Worm (Caenorhabditis elegans) whole organism, young adult: ENCODE data around the gene pals-30.

Experiments
- F22D6.2 ChIP-seq: sonication (generic microtip); optimal IDR thresholded peaks from 2 replicates; lab custom pipeline; 2016; ENCODE audit warnings: mild to moderate bottlenecking, missing genetic modification characterization, missing compliant biosample characterization
- F23B12.7 ChIP-seq: sonication (generic microtip); optimal IDR thresholded peaks from 2 replicates; lab custom pipeline; 2017; ENCODE audit warnings: missing genetic modification characterization, mild to moderate bottlenecking, missing compliant biosample characterization, antibody characterized with exemption, moderate library complexity; ENCODE audit not compliant: insufficient read depth
- F52B5.7 ChIP-seq: sonication (generic microtip); optimal IDR thresholded peaks from 2 replicates; lab custom pipeline; 2016; ENCODE audit warnings: mild to moderate bottlenecking, missing genetic modification characterization, missing compliant biosample characterization
- F55B11.4 ChIP-seq: sonication (generic microtip); optimal IDR thresholded peaks from 2 replicates; lab custom pipeline; 2016; ENCODE audit warnings: missing compliant biosample characterization, missing genetic modification characterization, borderline replicate concordance; ENCODE audit not compliant: insufficient read depth
- F57C9.4 ChIP-seq: sonication (generic microtip); optimal IDR thresholded peaks from 2 replicates; lab custom pipeline; 2017; ENCODE audit warnings: mild to moderate bottlenecking, missing genetic modification characterization, missing compliant biosample characterization
- K11D2.4 ChIP-seq: fragments of 200-800 bp; sonication (Bioruptor generic); IDR thresholded peaks from 2 replicates; pipeline ENCODE4 v1.3.6; 2022; ENCODE audit warnings: missing genetic modification reagents, missing genetic modification characterization, missing compliant biosample characterization
- Y67H2A.10 ChIP-seq: fragments of 200-800 bp; sonication (Bioruptor generic); conservative IDR thresholded peaks from 2 replicates; pipeline ENCODE4 v1.3.6; 2022; ENCODE audit warnings: missing genetic modification reagents, missing genetic modification characterization, missing compliant biosample characterization
- ZK185.1 ChIP-seq: sonication (generic microtip); optimal IDR thresholded peaks from 2 replicates; lab custom pipeline; 2016; ENCODE audit warnings: mild to moderate bottlenecking, missing genetic modification characterization, missing compliant biosample characterization; ENCODE audit not compliant: poor library complexity, severe bottlenecking
- ama-1 ChIP-seq, 3 experiments: fragments of 150-350 bp in 1 of 3; sonication (generic microtip) in 2 of 3; optimal IDR thresholded peaks; 2 replicates each; lab custom pipeline; 2014 to 2018; ENCODE audit warnings: missing biosample characterization in 2 of 3, missing genetic modification characterization in 2 of 3, missing genetic modification reagents in 2 of 3
- aptf-3 ChIP-seq: fragments of 200-800 bp; sonication (Bioruptor generic); IDR thresholded peaks from 2 replicates; pipeline ENCODE4 v1.3.6; 2022; ENCODE audit warnings: missing genetic modification characterization, missing compliant biosample characterization
- attf-6 ChIP-seq: fragments of 200-800 bp; sonication (Bioruptor generic); IDR thresholded peaks from 2 replicates; pipeline ENCODE4 v1.3.6; 2022; ENCODE audit warnings: missing genetic modification reagents, missing genetic modification characterization, missing compliant biosample characterization
- cebp-1 ChIP-seq, 2 experiments: fragments of 200-800 bp in 1 of 2; sonication (Bioruptor generic) in 1 of 2; sonication (generic microtip) in 1 of 2; IDR thresholded peaks in 1 of 2; optimal IDR thresholded peaks in 1 of 2; 2 replicates each; pipeline versions ENCODE4 v1.3.6 to Lab custom; 2017 to 2022; ENCODE audit warnings: missing compliant biosample characterization in 2 of 2, missing genetic modification characterization in 2 of 2, mild to moderate bottlenecking in 1 of 2, missing genetic modification reagents in 1 of 2, moderate library complexity in 1 of 2
- cebp-2 ChIP-seq: fragments of 200-800 bp; sonication (Bioruptor generic); IDR thresholded peaks from 2 replicates; pipeline ENCODE4 v1.3.6; 2022; ENCODE audit warnings: missing genetic modification characterization, missing compliant biosample characterization
- ceh-27 ChIP-seq: fragments of 200-800 bp; sonication (Bioruptor generic); optimal IDR thresholded peaks from 2 replicates; lab custom pipeline; 2018; ENCODE audit warnings: mild to moderate bottlenecking, missing genetic modification characterization, moderate library complexity, missing compliant biosample characterization
- ceh-40 ChIP-seq: fragments of 200-800 bp; sonication (Bioruptor generic); IDR thresholded peaks from 2 replicates; pipeline ENCODE4 v1.3.6; 2022; ENCODE audit warnings: missing genetic modification characterization, missing compliant biosample characterization
- ceh-58 ChIP-seq: fragments of 200-800 bp; sonication (Bioruptor generic); IDR thresholded peaks from 2 replicates; pipeline ENCODE4 v1.3.6; 2022; ENCODE audit warnings: missing genetic modification characterization, missing compliant biosample characterization
- ceh-79 ChIP-seq: sonication (generic microtip); optimal IDR thresholded peaks from 2 replicates; lab custom pipeline; 2017; ENCODE audit warnings: mild to moderate bottlenecking, missing genetic modification characterization, missing compliant biosample characterization
- ceh-91 ChIP-seq: fragments of 200-800 bp; sonication (Bioruptor generic); IDR thresholded peaks from 2 replicates; pipeline ENCODE4 v1.3.6; 2022; ENCODE audit warnings: missing genetic modification reagents, missing genetic modification characterization, missing compliant biosample characterization
- chd-7 ChIP-seq: sonication (generic microtip); optimal IDR thresholded peaks from 2 replicates; lab custom pipeline; 2016; ENCODE audit warnings: mild to moderate bottlenecking, missing genetic modification characterization, moderate library complexity, missing compliant biosample characterization
- dox-1 ChIP-seq: fragments of 200-800 bp; sonication (Bioruptor generic); IDR thresholded peaks from 2 replicates; pipeline ENCODE4 v1.3.6; 2022; ENCODE audit warnings: missing genetic modification reagents, missing genetic modification characterization, missing compliant biosample characterization
- efl-1 ChIP-seq: fragments of 150-350 bp; optimal IDR thresholded peaks from 2 replicates; lab custom pipeline; 2014; ENCODE audit warnings: missing biosample characterization, missing genetic modification reagents, missing genetic modification characterization
- ets-4 ChIP-seq: fragments of 200-800 bp; sonication (Bioruptor generic); optimal IDR thresholded peaks from 2 replicates; lab custom pipeline; 2018; ENCODE audit warnings: mild to moderate bottlenecking, missing genetic modification characterization, missing compliant biosample characterization
- hlh-26 ChIP-seq: fragments of 200-800 bp; sonication (Bioruptor generic); conservative IDR thresholded peaks from 2 replicates; pipeline ENCODE4 v1.3.6; 2022; ENCODE audit warnings: missing genetic modification reagents, missing genetic modification characterization, missing compliant biosample characterization
- hmg-1.2 ChIP-seq: fragments of 200-800 bp; sonication (Bioruptor generic); IDR thresholded peaks from 2 replicates; pipeline ENCODE4 v1.3.6; 2022; ENCODE audit warnings: missing genetic modification reagents, missing genetic modification characterization, missing compliant biosample characterization
- hmg-20 ChIP-seq: fragments of 200-800 bp; sonication (Bioruptor generic); IDR thresholded peaks from 2 replicates; pipeline ENCODE4 v1.3.6; 2022; ENCODE audit warnings: missing genetic modification reagents, missing genetic modification characterization, missing compliant biosample characterization
- hsf-1 ChIP-seq: fragments of 200-800 bp; sonication (Bioruptor generic); IDR thresholded peaks from 2 replicates; pipeline ENCODE4 v1.3.6; 2022; ENCODE audit warnings: missing genetic modification reagents, missing genetic modification characterization, missing compliant biosample characterization
- madf-10 ChIP-seq: sonication (generic microtip); optimal IDR thresholded peaks from 2 replicates; lab custom pipeline; 2016; ENCODE audit warnings: mild to moderate bottlenecking, missing genetic modification characterization, missing compliant biosample characterization
- nhr-179 ChIP-seq: sonication (generic microtip); optimal IDR thresholded peaks from 2 replicates; lab custom pipeline; 2016; ENCODE audit warnings: mild to moderate bottlenecking, missing genetic modification characterization, missing compliant biosample characterization
- rcor-1 ChIP-seq: fragments of 200-800 bp; sonication (Bioruptor generic); IDR thresholded peaks from 2 replicates; pipeline ENCODE4 v1.3.6; 2022; ENCODE audit warnings: missing genetic modification reagents, missing genetic modification characterization, missing compliant biosample characterization
- snpc-1.1 ChIP-seq: sonication (generic microtip); optimal IDR thresholded peaks from 2 replicates; lab custom pipeline; 2017; ENCODE audit warnings: missing genetic modification characterization, mild to moderate bottlenecking, missing compliant biosample characterization, antibody characterized with exemption, moderate library complexity, missing genotype, missing genetic modification reagents; ENCODE audit not compliant: insufficient read depth
- snpc-4 ChIP-seq, 5 experiments: fragments of 150-350 bp in 1 of 5; sonication (generic microtip) in 4 of 5; optimal IDR thresholded peaks; 2 replicates each; lab custom pipeline; 2014 to 2018; ENCODE audit warnings: missing genetic modification characterization in 5 of 5, missing biosample characterization in 3 of 5, antibody characterized with exemption in 2 of 5, mild to moderate bottlenecking in 2 of 5, missing compliant biosample characterization in 2 of 5, missing genotype in 2 of 5, moderate library complexity in 2 of 5, missing genetic modification reagents in 1 of 5
- tbp1 ChIP-seq: fragments of 200-800 bp; sonication (Bioruptor generic); optimal IDR thresholded peaks from 2 replicates; lab custom pipeline; 2018; ENCODE audit warnings: mild to moderate bottlenecking, missing genetic modification characterization, missing compliant biosample characterization
- tbx-9 ChIP-seq: sonication (generic microtip); optimal IDR thresholded peaks from 2 replicates; lab custom pipeline; 2016; ENCODE audit warnings: borderline replicate concordance, missing genetic modification characterization, inconsistent platforms, missing compliant biosample characterization
- tlf-1 ChIP-seq: fragments of 200-800 bp; sonication (Bioruptor generic); optimal IDR thresholded peaks from 2 replicates; lab custom pipeline; 2018; ENCODE audit warnings: mild to moderate bottlenecking, missing genetic modification characterization, missing compliant biosample characterization
- unc-130 ChIP-seq: sonication (generic microtip); optimal IDR thresholded peaks from 2 replicates; lab custom pipeline; 2016; ENCODE audit warnings: missing genetic modification reagents, missing genetic modification characterization, missing compliant biosample characterization
- ztf-25 ChIP-seq: fragments of 200-800 bp; sonication (Bioruptor generic); IDR thresholded peaks from 2 replicates; pipeline ENCODE4 v1.3.6; 2022; ENCODE audit warnings: missing genetic modification reagents, missing genetic modification characterization, missing compliant biosample characterization
- ztf-26 ChIP-seq: sonication (generic microtip); optimal IDR thresholded peaks from 2 replicates; lab custom pipeline; 2017; ENCODE audit warnings: missing genetic modification characterization, missing compliant biosample characterization

The pals-30 gene

ce11 chrIV:14534967-14535366 is 16.8 kb downstream of the pals-30 start, which contains the start of gene T27E7.4 (continued):
- TF ChIP-seq unc-130 (GFP tag; lab: Kevin White, UChicago) = no peak

DNA sequence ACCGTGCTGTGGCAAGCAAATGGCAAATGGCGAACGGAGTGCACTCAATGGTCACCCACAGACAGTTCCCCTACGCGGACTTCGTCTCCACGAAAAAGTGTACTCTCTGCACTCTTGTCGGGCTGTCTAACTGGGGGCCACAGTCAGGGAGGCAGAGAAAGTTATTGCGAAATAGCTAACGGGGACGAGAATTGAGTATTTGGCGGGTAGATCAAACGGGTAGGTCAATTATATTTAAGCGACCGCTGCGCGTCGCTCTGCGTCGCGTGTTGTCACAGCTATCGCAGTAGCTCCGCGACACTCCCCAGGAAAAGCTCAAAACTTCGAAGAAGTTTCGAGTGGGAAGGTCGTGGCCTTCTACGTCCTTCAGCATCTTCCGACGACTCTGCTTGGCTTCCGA is 19.4 kb downstream of the pals-30 start:
- peak; percentile 87 for TF ChIP-seq cebp-1 (GFP tag; IDR thresholded peaks at IDR 0.05; lab: Robert Waterston, UW)
- TF ChIP-seq cebp-1 (tag; optimal IDR thresholded peaks at IDR 0.05; lab: Kevin White, UChicago) = peak; percentile 94
- no peak for TF ChIP-seq tlf-1
- no peak for TF ChIP-seq ceh-58 (GFP tag; lab: Robert Waterston, UW)
- TF ChIP-seq cebp-2 (GFP tag; lab: Robert Waterston, UW) = peak; percentile 68; the same call in 1 of the 2 replicates
- peak; percentile 30 for TF ChIP-seq efl-1 (GFP tag; lab: Kevin White, UChicago)
- no peak for TF ChIP-seq ztf-25 (GFP tag; lab: Robert Waterston, UW)
- no peak for TF ChIP-seq ztf-26 (tag; lab: Kevin White, UChicago)
- TF ChIP-seq ZK185.1 = no peak
- 0 out of 2 replicates have a peak, but pooled peaks have one; percentile 18 for TF ChIP-seq dox-1 (GFP tag; lab: Robert Waterston, UW)
- TF ChIP-seq ceh-91 (GFP tag; lab: Robert Waterston, UW) = no peak
- no peak for TF ChIP-seq Y67H2A.10
- no peak for TF ChIP-seq hmg-20 (GFP tag; lab: Robert Waterston, UW)
- no peak for TF ChIP-seq K11D2.4 (GFP tag; lab: Robert Waterston, UW)
- 0 out of 2 replicates have a peak, but pooled peaks have one; percentile 46 for TF ChIP-seq attf-6 (GFP tag; lab: Robert Waterston, UW)
- TF ChIP-seq ets-4 = no peak
- TF ChIP-seq snpc-4 (GFP tag; optimal IDR thresholded peaks at IDR 0.05; lab: Kevin White, UChicago) = no peak
- TF ChIP-seq snpc-4 (tag; optimal IDR thresholded peaks at IDR 0.05; lab: Kevin White, UChicago) = peak in 1 of 4 experiments; percentile 39
- TF ChIP-seq rcor-1 (GFP tag; lab: Robert Waterston, UW) = no peak
- TF ChIP-seq tbx-9 = no peak
- TF ChIP-seq hsf-1 = no peak
- no peak for TF ChIP-seq F55B11.4
- no peak for TF ChIP-seq F23B12.7 (tag; lab: Kevin White, UChicago)
- TF ChIP-seq hlh-26 (GFP tag; lab: Robert Waterston, UW) = no peak
- TF ChIP-seq aptf-3 (GFP tag; lab: Robert Waterston, UW) = no peak

- TF ChIP-seq tbp1 (GFP tag; lab: Kevin White, UChicago) = no peak
- no peak for TF ChIP-seq snpc-4 (GFP tag; optimal IDR thresholded peaks at IDR 0.05; lab: Kevin White, UChicago)
- peak in 1 of 4 experiments; percentile 60 for TF ChIP-seq snpc-4 (tag; optimal IDR thresholded peaks at IDR 0.05; lab: Kevin White, UChicago)
- no peak for TF ChIP-seq attf-6 (GFP tag; lab: Robert Waterston, UW)
- peak; percentile 21; the same call in 1 of the 2 replicates for TF ChIP-seq hmg-1.2 (GFP tag; lab: Robert Waterston, UW)
- TF ChIP-seq, all 124 proteins: peak for 2
Measured at ce11 chrIV:14530031-14530430, 21.7 kb downstream of the pals-30 start.

ce11 chrIV:14528718-14529117 is 23.1 kb downstream of the pals-30 start, which contains the start of gene T27E7.3:
T27E7.3 (plus strand) TSS chrIV:14529018.
- no peak for TF ChIP-seq F22D6.2 (tag; lab: Kevin White, UChicago)
- TF ChIP-seq hmg-20 (GFP tag; lab: Robert Waterston, UW) = no peak
- no peak for TF ChIP-seq ama-1 (optimal IDR thresholded peaks at IDR 0.05; lab: Kevin White, UChicago)
- TF ChIP-seq ama-1 (GFP tag; optimal IDR thresholded peaks at IDR 0.05; lab: Kevin White, UChicago) = no peak
- no peak for TF ChIP-seq ceh-27 (GFP tag; lab: Kevin White, UChicago)
- no peak for TF ChIP-seq ztf-25 (GFP tag; lab: Robert Waterston, UW)
- no peak for TF ChIP-seq ceh-40 (GFP tag; lab: Robert Waterston, UW)
- no peak for TF ChIP-seq chd-7 (tag; lab: Kevin White, UChicago)
- no peak for TF ChIP-seq ceh-91 (GFP tag; lab: Robert Waterston, UW)
- TF ChIP-seq madf-10 (tag; lab: Kevin White, UChicago) = no peak
- TF ChIP-seq snpc-1.1 (tag; lab: Kevin White, UChicago) = no peak
- TF ChIP-seq ceh-79 (tag; lab: Kevin White, UChicago) = no peak
- no peak for TF ChIP-seq F57C9.4 (tag; lab: Kevin White, UChicago)
- TF ChIP-seq nhr-179 (tag; lab: Kevin White, UChicago) = no peak
- TF ChIP-seq F52B5.7 (tag; lab: Kevin White, UChicago) = no peak
